Fruit fly (Drosophila melanogaster): ENCODE results near the gene nej.

nej gene

DNA sequence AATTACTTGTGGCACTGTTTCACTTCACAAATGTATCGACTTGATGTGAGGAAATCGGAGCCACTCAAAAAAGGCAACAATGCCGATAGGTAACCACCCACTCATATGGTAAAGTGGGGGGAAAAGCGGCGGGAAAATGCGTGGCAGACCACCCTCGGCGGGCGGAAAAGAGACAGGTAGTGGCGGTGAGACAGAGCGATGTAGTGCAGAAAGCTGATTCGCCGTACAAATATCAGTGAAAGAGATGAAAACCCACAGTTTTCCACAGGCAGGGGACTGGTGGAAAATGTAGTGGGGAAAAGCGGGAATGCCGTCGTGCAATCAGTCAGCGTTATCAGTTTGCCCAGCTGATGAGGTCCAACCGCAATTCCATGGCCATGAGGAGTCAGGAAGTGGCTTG, 40.4 kb upstream of the nej start (continued):
- no peak for TF ChIP-seq sug (tag; optimal IDR thresholded peaks at IDR 0.05)
- TF ChIP-seq CG17328 (GFP tag; IDR thresholded peaks at IDR 0.05), result no peak
- TF ChIP-seq Tbp (GFP tag; optimal IDR thresholded peaks at IDR 0.05), result no peak
- no peak for TF ChIP-seq cwo (GFP tag; optimal IDR thresholded peaks at IDR 0.05)
- no peak for TF ChIP-seq CG3847 (GFP tag; IDR thresholded peaks at IDR 0.05)
- no peak for TF ChIP-seq zen2 (GFP tag; IDR thresholded peaks at IDR 0.05; ENCODE audit: partially characterized antibody)
- TF ChIP-seq Nf-YB (GFP tag; optimal IDR thresholded peaks at IDR 0.05), result peak; percentile 91
- no peak for TF ChIP-seq Dip2 (GFP tag; IDR thresholded peaks at IDR 0.05)
- no peak for TF ChIP-seq Ravus (GFP tag; IDR thresholded peaks at IDR 0.05)
- TF ChIP-seq Dll (GFP tag; IDR thresholded peaks at IDR 0.05; ENCODE audit: partially characterized antibody), result no peak
- no peak for TF ChIP-seq Spps (tag; optimal IDR thresholded peaks at IDR 0.05)

DNA sequence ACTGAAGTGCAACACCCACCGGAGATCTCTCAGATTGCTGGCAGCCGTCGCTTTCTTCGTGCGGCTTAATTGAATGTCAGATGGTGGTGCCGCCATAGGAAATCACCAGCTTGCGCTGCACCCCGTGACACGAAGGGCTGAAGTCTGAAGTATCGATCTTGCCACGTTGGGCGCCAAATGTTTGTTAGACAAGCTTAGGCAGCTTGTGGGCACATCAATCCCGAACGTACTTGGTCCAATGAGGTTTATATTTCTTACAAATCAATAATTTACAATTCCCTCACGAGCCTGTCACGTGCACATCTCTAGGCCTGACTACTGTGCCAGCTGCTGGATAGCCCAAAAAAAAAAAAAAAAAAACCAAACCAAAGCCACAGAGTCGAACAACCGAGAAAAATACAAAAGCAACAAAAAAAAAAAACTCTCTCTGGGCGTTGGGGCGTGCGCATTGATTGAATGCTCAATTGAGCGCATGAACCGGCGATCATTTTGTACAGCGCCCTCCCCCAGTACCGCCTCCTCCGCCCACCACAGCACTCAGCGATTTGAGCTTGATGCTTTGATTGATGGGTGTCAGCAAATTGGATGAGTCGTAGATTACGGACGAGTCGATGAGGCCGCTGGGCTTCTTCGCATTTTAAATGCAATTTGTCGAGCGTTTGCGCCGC, 21.1 kb upstream of the nej start:
- no peak for TF ChIP-seq Eip74EF (GFP tag; optimal IDR thresholded peaks at IDR 0.05)
- TF ChIP-seq sqz (GFP tag; optimal IDR thresholded peaks at IDR 0.05), result peak; percentile 48
- no peak for TF ChIP-seq sim (GFP tag; IDR thresholded peaks at IDR 0.05)
- TF ChIP-seq CG16813 (GFP tag; IDR thresholded peaks at IDR 0.05; ENCODE audit: partially characterized antibody), result peak; percentile 55; the same call in 2 of the 3 replicates
- no peak for TF ChIP-seq Oaz (GFP tag; IDR thresholded peaks at IDR 0.05)
- TF ChIP-seq Opbp (GFP tag; IDR thresholded peaks at IDR 0.05; ENCODE audit: partially characterized antibody), result peak; percentile 40; the same call in 1 of the 3 replicates
- peak; percentile 57; the same call in 1 of the 2 replicates for TF ChIP-seq bbx (GFP tag; IDR thresholded peaks at IDR 0.05; ENCODE audit: partially characterized antibody)
- TF ChIP-seq HmgZ (tag; optimal IDR thresholded peaks at IDR 0.05), result no peak
- TF ChIP-seq knrl (GFP tag; IDR thresholded peaks at IDR 0.05; ENCODE audit: partially characterized antibody), result peak; percentile 39; the same call in 1 of the 3 replicates
- peak; percentile 60 for TF ChIP-seq Doc3 (GFP tag; IDR thresholded peaks at IDR 0.05; ENCODE audit: partially characterized antibody)
- peak; percentile 75 for TF ChIP-seq Ets65A (GFP tag)
- TF ChIP-seq CG2129 (GFP tag; IDR thresholded peaks at IDR 0.05; ENCODE audit: partially characterized antibody), result peak; percentile 50; the same call in 1 of the 2 replicates
- TF ChIP-seq prd (optimal IDR thresholded peaks at IDR 0.05), result no peak
- 0 out of 3 replicates have a peak, but pooled peaks have one; percentile 18 for TF ChIP-seq prd (GFP tag; IDR thresholded peaks at IDR 0.05)
- TF ChIP-seq vnd (GFP tag; IDR thresholded peaks at IDR 0.05; ENCODE audit: partially characterized antibody), result peak; percentile 35; the same call in 1 of the 3 replicates
- TF ChIP-seq CG14860 (GFP tag; IDR thresholded peaks at IDR 0.05; ENCODE audit: partially characterized antibody), result 0 out of 3 replicates have a peak, but pooled peaks have one; percentile 36
- TF ChIP-seq CG12769 (tag; optimal IDR thresholded peaks at IDR 0.05), result no peak
- TF ChIP-seq row (GFP tag; IDR thresholded peaks at IDR 0.05), result peak; percentile 64
- TF ChIP-seq CG13287 (GFP tag; IDR thresholded peaks at IDR 0.05; ENCODE audit: partially characterized antibody), result peak; percentile 33; the same call in 1 of the 2 replicates
- TF ChIP-seq CG17361 (GFP tag; IDR thresholded peaks at IDR 0.05), result peak; percentile 30; the same call in 1 of the 3 replicates
- TF ChIP-seq da (GFP tag; optimal IDR thresholded peaks at IDR 0.05), result no peak
- TF ChIP-seq tx (GFP tag; optimal IDR thresholded peaks at IDR 0.05), result no peak
- no peak for TF ChIP-seq CG17328 (GFP tag; IDR thresholded peaks at IDR 0.05)
- TF ChIP-seq Neu2 (GFP tag; optimal IDR thresholded peaks at IDR 0.05; ENCODE audit: borderline replicate concordance), result no peak
- TF ChIP-seq BEAF-32 (GFP tag; optimal IDR thresholded peaks at IDR 0.05), result peak; percentile 49
- 0 out of 3 replicates have a peak, but pooled peaks have one; percentile 31 for TF ChIP-seq HLH4C (GFP tag; IDR thresholded peaks at IDR 0.05; ENCODE audit: partially characterized antibody)
- no peak for TF ChIP-seq CG34422 (GFP tag; IDR thresholded peaks at IDR 0.05)
- 0 out of 2 replicates have a peak, but pooled peaks have one; percentile 24 for TF ChIP-seq E2f1 (GFP tag; IDR thresholded peaks at IDR 0.05)
- peak; percentile 36; the same call in 1 of the 2 replicates for TF ChIP-seq unc-4 (GFP tag; IDR thresholded peaks at IDR 0.05; ENCODE audit: partially characterized antibody)
- peak; percentile 26 for TF ChIP-seq Med (GFP tag)
- no peak for TF ChIP-seq Sry-β (GFP tag; optimal IDR thresholded peaks at IDR 0.05)
- TF ChIP-seq CG6175 (GFP tag; IDR thresholded peaks at IDR 0.05), result no peak
- peak; percentile 80 for TF ChIP-seq Dll (GFP tag; IDR thresholded peaks at IDR 0.05; ENCODE audit: partially characterized antibody)
- TF ChIP-seq amos (GFP tag; IDR thresholded peaks at IDR 0.05; ENCODE audit: partially characterized antibody), result peak; percentile 36; the same call in 1 of the 2 replicates
- no peak for TF ChIP-seq NFAT (GFP tag; IDR thresholded peaks at IDR 0.05)
- peak; percentile 95 for TF ChIP-seq CG8281 (tag; optimal IDR thresholded peaks at IDR 0.05)

All from whole organism, embryonic.